Worm (Caenorhabditis elegans): ENCODE data around the gene F55C5.17.

DNA sequence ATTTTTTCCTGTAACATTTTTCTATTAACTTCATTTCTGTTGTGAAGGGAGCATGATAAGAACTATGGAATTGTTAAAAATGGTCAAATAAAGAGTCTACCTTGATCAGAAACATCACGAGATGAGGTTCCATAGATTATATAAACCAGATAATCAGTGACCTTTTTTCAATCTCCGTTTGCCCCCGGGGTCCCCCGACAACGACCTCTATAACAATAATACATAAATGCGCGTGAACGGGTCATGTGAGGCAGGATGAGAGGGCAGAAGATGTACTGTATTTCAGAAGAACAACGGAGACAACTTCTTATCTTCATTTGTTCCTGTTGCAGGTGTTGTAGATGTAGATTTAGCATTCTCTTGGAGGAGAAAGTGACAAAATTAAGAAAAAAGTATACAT is 49.5 kb downstream of the F55C5.17 start:
- TF ChIP-seq ets-4 (tag; optimal IDR thresholded peaks at IDR 0.05) = no peak
- TF ChIP-seq nhr-11 (tag; optimal IDR thresholded peaks at IDR 0.05) = no peak
- no peak for TF ChIP-seq elt-2 (tag; optimal IDR thresholded peaks at IDR 0.05)
- TF ChIP-seq pqm-1 (tag; optimal IDR thresholded peaks at IDR 0.05) = no peak
- TF ChIP-seq sox-2 (GFP tag; IDR thresholded peaks at IDR 0.05) = no peak

Measured in whole organism, late embryonic.